Worm (Caenorhabditis elegans) whole organism, L4/young adult: Measurements from ENCODE around the gene flp-7.

Source experiments
- W03F9.2 ChIP-seq: fragments of 150-350 bp; optimal IDR thresholded peaks from 2 replicates; lab custom pipeline; 2014; ENCODE audit warnings: missing biosample characterization, missing genetic modification characterization
- dao-5 ChIP-seq: sonication (generic microtip); optimal IDR thresholded peaks from 2 replicates; lab custom pipeline; 2016; ENCODE audit warnings: missing genotype, missing genetic modification characterization, moderate library complexity, missing compliant biosample characterization
- him-1 ChIP-seq: sonication (generic microtip); optimal IDR thresholded peaks from 2 replicates; lab custom pipeline; 2016; ENCODE audit warnings: missing genotype, missing genetic modification reagents, missing genetic modification characterization, missing compliant biosample characterization

The flp-7 gene

ce11 chrX:5930822-5931221, 45.2 kb downstream of the flp-7 start, which contains the start of gene egl-6:
Gene egl-6, plus strand, starts transcription at chrX:5931122.
- no peak for TF ChIP-seq him-1 (tag; lab: Kevin White, UChicago)
- no peak for TF ChIP-seq dao-5
- TF ChIP-seq W03F9.2 (tag; lab: Kevin White, UChicago), result no peak

DNA sequence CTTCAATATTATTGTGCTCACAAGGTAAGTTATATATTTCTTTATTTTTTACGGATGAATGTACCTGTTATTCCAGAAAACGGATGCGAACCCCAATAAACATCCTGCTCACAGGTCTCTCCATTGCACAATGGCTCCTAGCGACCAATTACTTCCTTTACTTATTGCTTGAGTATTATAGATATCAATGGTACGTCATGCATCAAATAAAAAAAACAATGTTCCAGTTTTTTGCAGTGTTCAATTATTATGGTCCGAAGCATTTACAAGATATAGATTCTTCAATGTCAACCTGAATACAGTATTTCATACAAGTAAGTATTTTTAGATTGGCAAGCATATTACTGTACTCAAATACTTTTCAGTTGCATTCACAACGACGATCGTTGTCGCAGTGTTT, 47.3 kb downstream of the flp-7 start:
- TF ChIP-seq him-1 (tag; lab: Kevin White, UChicago) (no peak), dao-5 (no peak), W03F9.2 (tag; lab: Kevin White, UChicago) (no peak)

ce11 chrX:5935473-5935872, 49.8 kb downstream of the flp-7 start, which contains the start of gene C46F4.3:
Gene C46F4.3, plus strand, starts transcription at chrX:5935773.
- TF ChIP-seq dao-5, result no peak
- TF ChIP-seq him-1 (tag; lab: Kevin White, UChicago), result no peak
- no peak for TF ChIP-seq W03F9.2 (tag; lab: Kevin White, UChicago)
